Fruit fly (Drosophila melanogaster): ENCODE results near the gene CG1638.

CG1638 gene

DNA sequence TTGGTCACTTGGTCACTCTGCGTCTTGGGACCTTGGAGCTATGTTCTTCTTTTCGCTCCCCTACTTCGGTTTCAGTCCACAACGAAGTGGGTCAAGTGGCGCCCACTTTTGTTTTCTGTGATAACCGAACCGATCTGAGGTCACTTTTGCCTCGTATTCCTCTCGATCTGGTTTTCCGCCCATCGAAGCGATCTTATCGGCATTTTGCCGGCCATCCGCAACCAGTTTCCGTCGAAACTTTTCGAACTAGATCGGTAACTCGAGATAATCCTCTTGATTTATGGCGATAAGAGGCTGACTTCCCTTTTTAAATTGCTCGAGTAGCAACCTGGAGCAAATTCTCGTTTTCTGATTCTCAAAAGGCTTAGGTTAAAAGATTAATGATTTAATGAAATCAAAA, 25.8 kb upstream of the CG1638 start:
- TF ChIP-seq CG11617 (GFP tag; optimal IDR thresholded peaks at IDR 0.05) (no peak), tj (GFP tag; optimal IDR thresholded peaks at IDR 0.05) (no peak), CG7045 (GFP tag; optimal IDR thresholded peaks at IDR 0.05) (no peak), CG5204 (GFP tag; optimal IDR thresholded peaks at IDR 0.05) (no peak), CG12768 (GFP tag; optimal IDR thresholded peaks at IDR 0.05) (no peak)

DNA sequence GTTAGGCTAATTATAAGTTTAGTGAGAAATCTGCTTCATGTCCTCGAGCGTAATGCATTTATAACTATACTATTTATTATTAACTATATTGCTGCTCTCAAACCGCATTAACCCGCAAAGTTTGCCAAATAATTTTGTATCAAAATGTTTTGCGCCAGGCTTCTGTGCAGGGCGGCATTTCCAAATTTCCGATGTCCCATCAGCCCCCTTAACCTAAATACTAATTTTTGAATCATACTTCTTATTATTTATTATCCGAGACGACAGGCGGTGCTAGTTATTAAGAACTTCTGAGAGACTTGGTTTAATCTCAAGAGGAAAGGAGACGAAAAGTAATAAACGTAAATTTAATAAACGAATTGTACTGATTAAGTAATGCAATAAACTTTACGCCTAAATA, 24.6 kb upstream of the CG1638 start:
- TF ChIP-seq CG33017 (tag; optimal IDR thresholded peaks at IDR 0.05) = no peak
- TF ChIP-seq CG5204 (GFP tag; optimal IDR thresholded peaks at IDR 0.05) = no peak
- TF ChIP-seq CG1620 (GFP tag; optimal IDR thresholded peaks at IDR 0.05) = no peak
- TF ChIP-seq Mnt (GFP tag; optimal IDR thresholded peaks at IDR 0.05) = no peak
- TF ChIP-seq toe (GFP tag; optimal IDR thresholded peaks at IDR 0.05) = no peak
- TF ChIP-seq kay (GFP tag; ENCODE audit: borderline replicate concordance) = no peak
- no peak for TF ChIP-seq cic (GFP tag; optimal IDR thresholded peaks at IDR 0.05)
- TF ChIP-seq tj (GFP tag; optimal IDR thresholded peaks at IDR 0.05) = no peak
- TF ChIP-seq Hr96 (GFP tag; optimal IDR thresholded peaks at IDR 0.05) = no peak
- TF ChIP-seq CG14711 (tag; optimal IDR thresholded peaks at IDR 0.05) = no peak
- no peak for TF ChIP-seq bab1 (GFP tag; optimal IDR thresholded peaks at IDR 0.05)
- TF ChIP-seq CG7101 (tag; optimal IDR thresholded peaks at IDR 0.05) = no peak
- TF ChIP-seq CG7045 (GFP tag; optimal IDR thresholded peaks at IDR 0.05) = no peak
- no peak for TF ChIP-seq ovo (GFP tag; optimal IDR thresholded peaks at IDR 0.05)

DNA sequence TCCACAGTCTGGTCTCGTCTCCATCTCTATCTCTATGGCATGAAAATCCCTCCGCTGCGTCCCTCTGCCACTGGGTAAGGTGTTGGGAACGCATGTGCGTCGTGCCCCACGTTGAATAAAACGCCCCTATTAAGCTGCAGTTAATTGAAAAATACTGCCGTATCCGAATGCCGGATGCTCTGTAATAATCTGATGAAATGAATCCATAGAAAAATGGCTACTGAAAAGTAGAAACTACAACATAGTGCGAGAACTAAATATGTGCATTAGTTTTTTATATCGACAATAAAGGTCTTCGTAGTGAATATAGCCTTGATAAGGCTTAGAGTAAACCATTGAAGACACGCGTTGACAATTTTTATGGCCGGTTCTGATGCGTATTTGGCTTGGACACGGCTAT, 23.6 kb upstream of the CG1638 start:
- TF ChIP-seq ovo (GFP tag; optimal IDR thresholded peaks at IDR 0.05) (no peak), kay (GFP tag; ENCODE audit: borderline replicate concordance) (no peak), Crg-1 (GFP tag; optimal IDR thresholded peaks at IDR 0.05) (no peak), CG12768 (GFP tag; optimal IDR thresholded peaks at IDR 0.05) (no peak), cic (GFP tag; optimal IDR thresholded peaks at IDR 0.05) (no peak)

DNA sequence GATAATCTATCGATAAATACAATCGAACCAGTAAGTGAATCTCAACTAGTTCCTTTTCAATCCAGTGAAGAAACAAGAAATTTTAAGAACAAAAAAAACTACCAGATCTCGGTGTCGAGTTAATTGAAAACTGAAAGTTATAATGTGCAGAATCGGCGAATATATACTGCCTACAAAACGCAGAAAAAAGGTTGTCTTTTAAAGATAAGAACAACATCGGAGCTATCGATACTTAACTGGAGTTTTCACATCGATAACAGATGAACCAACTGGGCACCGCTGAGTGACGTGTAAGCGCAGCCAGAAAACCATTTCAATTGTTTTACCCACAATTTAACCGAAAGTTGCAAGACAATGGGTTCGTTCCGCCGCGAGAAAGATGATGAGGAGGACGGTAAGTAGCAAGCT, 18.5 kb upstream of the CG1638 start, which contains the start of gene gammaCOP:
TSS of gene gammaCOP (plus strand) at position 259 of the 408 bp plus-strand sequence.
- no peak for TF ChIP-seq CG5204 (GFP tag; optimal IDR thresholded peaks at IDR 0.05)
- no peak for TF ChIP-seq pad (GFP tag; optimal IDR thresholded peaks at IDR 0.05)
- no peak for TF ChIP-seq Crg-1 (GFP tag; optimal IDR thresholded peaks at IDR 0.05)
- TF ChIP-seq toe (GFP tag; optimal IDR thresholded peaks at IDR 0.05) = no peak
- peak; percentile 43 for TF ChIP-seq Hr96 (GFP tag; optimal IDR thresholded peaks at IDR 0.05)
- no peak for TF ChIP-seq cnc (optimal IDR thresholded peaks at IDR 0.05)
- TF ChIP-seq bab1 (GFP tag; optimal IDR thresholded peaks at IDR 0.05) = peak; percentile 44
- no peak for TF ChIP-seq cic (GFP tag; optimal IDR thresholded peaks at IDR 0.05)
- peak; percentile 44 for TF ChIP-seq CG14711 (tag; optimal IDR thresholded peaks at IDR 0.05)
- no peak for TF ChIP-seq CG7045 (GFP tag; optimal IDR thresholded peaks at IDR 0.05)
- no peak for TF ChIP-seq Clk (GFP tag; optimal IDR thresholded peaks at IDR 0.05)
- TF ChIP-seq CG7101 (tag; optimal IDR thresholded peaks at IDR 0.05) = no peak

DNA sequence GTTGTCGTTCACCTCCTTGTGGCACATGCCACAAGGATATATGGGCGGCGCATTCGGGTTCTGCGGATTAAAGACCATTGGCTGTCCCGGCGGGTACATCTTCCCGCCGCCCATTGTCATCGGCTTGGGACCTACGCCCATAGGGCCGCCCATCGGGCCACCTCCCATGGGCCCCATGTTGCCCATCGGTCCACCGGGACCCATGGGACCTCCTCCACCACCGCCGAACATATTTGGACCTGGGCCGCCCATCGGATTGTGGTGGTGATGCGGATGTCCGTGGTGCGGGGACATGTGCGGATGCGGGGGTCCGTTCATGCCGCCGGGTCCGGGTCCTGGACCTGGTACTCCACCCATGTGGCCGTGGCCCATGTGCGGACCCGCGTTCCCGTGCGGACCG, 13.0 kb upstream of the CG1638 start:
- TF ChIP-seq CG1620 (GFP tag; optimal IDR thresholded peaks at IDR 0.05) (no peak), CG33017 (tag; optimal IDR thresholded peaks at IDR 0.05) (no peak), bab1 (GFP tag; optimal IDR thresholded peaks at IDR 0.05) (no peak), CG5204 (GFP tag; optimal IDR thresholded peaks at IDR 0.05) (no peak), CG7101 (tag; optimal IDR thresholded peaks at IDR 0.05) (no peak), Mnt (GFP tag; optimal IDR thresholded peaks at IDR 0.05) (no peak), CG7045 (GFP tag; optimal IDR thresholded peaks at IDR 0.05) (no peak), pad (GFP tag; optimal IDR thresholded peaks at IDR 0.05) (no peak), Clk (GFP tag; optimal IDR thresholded peaks at IDR 0.05) (no peak), toe (GFP tag; optimal IDR thresholded peaks at IDR 0.05) (no peak), tj (GFP tag; optimal IDR thresholded peaks at IDR 0.05) (no peak), CG14711 (tag; optimal IDR thresholded peaks at IDR 0.05) (no peak), kay (GFP tag; ENCODE audit: borderline replicate concordance) (no peak), Hr96 (GFP tag; optimal IDR thresholded peaks at IDR 0.05) (no peak), Crg-1 (GFP tag; optimal IDR thresholded peaks at IDR 0.05) (no peak), cic (GFP tag; optimal IDR thresholded peaks at IDR 0.05) (no peak)

DNA sequence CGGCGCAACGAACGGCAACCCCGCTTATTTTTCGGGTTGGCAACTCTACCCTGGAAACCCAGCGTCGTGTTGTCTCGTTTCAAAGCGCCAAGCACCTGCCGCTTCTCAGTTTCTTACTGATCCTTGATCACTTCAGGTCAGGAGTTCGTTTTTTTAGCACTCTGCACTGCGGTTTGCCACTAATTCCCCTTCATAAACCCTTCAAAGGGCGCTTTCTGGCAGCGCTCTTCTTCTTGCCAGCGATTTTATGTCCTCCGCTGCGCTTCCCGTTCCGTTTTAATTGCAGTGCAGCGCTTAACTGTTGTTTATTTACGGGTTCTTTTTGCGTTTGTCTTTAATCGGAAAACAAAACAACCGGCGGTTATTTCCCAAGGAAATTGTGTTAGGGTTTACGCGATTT, 10.3 kb upstream of the CG1638 start:
- TF ChIP-seq tj (GFP tag; optimal IDR thresholded peaks at IDR 0.05) (no peak), CG14711 (tag; optimal IDR thresholded peaks at IDR 0.05) (peak; percentile 88), cnc (optimal IDR thresholded peaks at IDR 0.05) (no peak)

DNA sequence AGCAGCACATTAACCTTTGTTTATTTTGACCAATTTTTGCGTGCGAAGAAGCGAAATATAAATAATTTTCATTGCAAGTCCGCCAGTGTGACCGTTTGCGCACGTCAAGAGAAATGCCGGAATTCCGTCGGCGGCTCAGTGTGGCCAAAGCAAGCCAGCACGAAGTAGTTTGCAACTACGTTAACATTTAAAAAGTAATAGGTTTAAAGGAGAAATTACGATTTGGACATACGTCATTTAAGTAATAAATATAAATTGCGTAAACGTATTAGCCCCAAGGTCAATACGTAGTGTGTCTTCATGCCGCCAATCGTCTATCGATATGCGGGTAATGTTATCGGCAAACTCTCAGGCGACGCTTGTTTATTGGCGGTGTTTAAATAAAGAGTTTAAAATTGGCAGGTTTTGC, 9.8 kb upstream of the CG1638 start, which contains the start of the genes pygo and rod:
TSS of gene pygo (minus strand) at position 114 of the 409 bp plus-strand sequence.
TSS of gene rod (plus strand) at position 366 of the 409 bp plus-strand sequence.
- TF ChIP-seq bab1 (GFP tag; optimal IDR thresholded peaks at IDR 0.05) (peak; percentile 42), CG14711 (tag; optimal IDR thresholded peaks at IDR 0.05) (peak; percentile 41), CG33017 (tag; optimal IDR thresholded peaks at IDR 0.05) (no peak)

DNA sequence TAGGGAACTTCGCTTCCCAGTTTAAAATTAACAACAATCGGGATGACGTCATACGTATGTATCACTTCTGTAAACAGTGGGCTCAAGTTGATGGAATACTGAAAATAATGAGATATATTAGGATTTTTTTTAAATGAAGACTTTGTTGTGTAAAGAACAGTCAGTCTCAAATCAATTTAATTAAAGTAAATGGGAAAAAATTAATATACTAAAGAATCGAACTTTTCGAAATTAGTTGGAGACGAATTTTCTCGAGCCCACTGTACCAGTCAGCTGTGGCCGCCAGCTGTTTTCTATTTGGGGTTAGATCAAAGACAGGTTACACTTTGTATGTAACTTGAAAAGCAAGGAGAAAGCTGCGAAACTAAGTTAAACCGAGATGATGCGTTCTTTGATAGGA, 2.0 kb upstream of the CG1638 start, which contains the start of gene CG1635:
TSS of gene CG1635 (plus strand) at position 300 of the 400 bp plus-strand sequence.
- TF ChIP-seq Crg-1 (GFP tag; optimal IDR thresholded peaks at IDR 0.05) = peak; percentile 98
- TF ChIP-seq tj (GFP tag; optimal IDR thresholded peaks at IDR 0.05) = peak; percentile 94
- TF ChIP-seq Mnt (GFP tag; optimal IDR thresholded peaks at IDR 0.05) = peak; percentile 98
- peak; percentile 99 for TF ChIP-seq CG7045 (GFP tag; optimal IDR thresholded peaks at IDR 0.05)
- peak; percentile 100 for TF ChIP-seq CG7101 (tag; optimal IDR thresholded peaks at IDR 0.05)
- TF ChIP-seq ovo (GFP tag; optimal IDR thresholded peaks at IDR 0.05) = peak; percentile 97
- peak; percentile 99 for TF ChIP-seq CG5204 (GFP tag; optimal IDR thresholded peaks at IDR 0.05)
- TF ChIP-seq CG1620 (GFP tag; optimal IDR thresholded peaks at IDR 0.05) = peak; percentile 98
- TF ChIP-seq bab1 (GFP tag; optimal IDR thresholded peaks at IDR 0.05) = peak; percentile 100
- TF ChIP-seq Clk (GFP tag; optimal IDR thresholded peaks at IDR 0.05) = peak; percentile 99
- peak; percentile 97 for TF ChIP-seq toe (GFP tag; optimal IDR thresholded peaks at IDR 0.05)
- TF ChIP-seq kay (GFP tag; ENCODE audit: borderline replicate concordance) = peak; percentile 100
- peak; percentile 100 for TF ChIP-seq CG11617 (GFP tag; optimal IDR thresholded peaks at IDR 0.05)
- TF ChIP-seq CG14711 (tag; optimal IDR thresholded peaks at IDR 0.05) = peak; percentile 99
- peak; percentile 83 for TF ChIP-seq cic (GFP tag; optimal IDR thresholded peaks at IDR 0.05)
- TF ChIP-seq CG33017 (tag; optimal IDR thresholded peaks at IDR 0.05) = peak; percentile 100
- TF ChIP-seq cnc (optimal IDR thresholded peaks at IDR 0.05) = no peak
- peak; percentile 98 for TF ChIP-seq Hr96 (GFP tag; optimal IDR thresholded peaks at IDR 0.05)
- peak; percentile 95 for TF ChIP-seq pad (GFP tag; optimal IDR thresholded peaks at IDR 0.05)
- peak; percentile 100 for TF ChIP-seq CG12768 (GFP tag; optimal IDR thresholded peaks at IDR 0.05)

Measured in whole organism, adult.